Worm (Caenorhabditis elegans): Measurements from ENCODE around the gene T22F7.3.

The T22F7.3 gene

DNA sequence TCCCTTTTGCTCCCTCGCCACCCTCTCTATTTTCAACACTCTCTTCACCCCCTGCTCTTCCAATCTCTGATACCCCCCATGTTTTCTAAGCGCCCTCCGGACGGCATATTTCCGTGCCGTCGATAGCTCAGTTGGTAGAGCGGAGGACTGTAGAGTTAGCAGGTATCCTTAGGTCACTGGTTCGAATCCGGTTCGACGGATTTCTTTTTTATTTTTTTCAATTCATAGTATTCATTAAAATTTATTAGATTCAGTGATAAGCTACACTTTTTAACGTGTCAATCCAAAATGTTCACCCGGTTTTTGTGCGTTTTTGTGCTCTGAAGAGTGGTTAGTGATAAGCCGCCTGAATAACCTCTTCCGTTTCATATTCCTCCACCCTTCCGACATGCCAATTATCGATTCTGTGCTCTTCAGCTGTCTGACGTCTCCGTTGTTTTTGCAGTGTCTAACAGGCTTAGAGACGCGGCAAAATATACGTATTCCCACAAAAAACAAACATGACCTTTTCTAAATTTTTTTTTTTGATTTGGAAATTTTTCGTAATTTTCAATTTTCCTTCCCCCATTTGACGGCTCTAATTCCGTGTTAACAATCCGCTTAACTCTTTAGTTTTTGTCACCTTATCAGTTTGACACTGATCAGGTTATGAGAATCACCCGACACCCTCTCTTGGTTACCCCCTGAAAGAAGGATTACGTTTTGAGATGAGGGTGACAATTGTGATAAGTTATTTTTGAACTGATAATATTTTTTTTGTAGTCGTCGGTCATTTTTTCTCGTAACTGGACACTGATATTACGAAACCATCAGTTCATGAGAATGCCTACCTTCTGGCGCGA, 11.6 kb upstream of the T22F7.3 start (continued):
- peak; percentile 63; the same call in 1 of the 2 replicates for TF ChIP-seq nhr-41 (GFP tag; IDR thresholded peaks at IDR 0.05)
- TF ChIP-seq egl-43 (GFP tag; IDR thresholded peaks at IDR 0.05): peak; percentile 72; the same call in 1 of the 2 replicates
- TF ChIP-seq nhr-48 (tag; optimal IDR thresholded peaks at IDR 0.05): peak; percentile 61
- TF ChIP-seq ces-1 (GFP tag; optimal IDR thresholded peaks at IDR 0.05): no peak
- peak; percentile 39 for TF ChIP-seq nhr-28 (tag; optimal IDR thresholded peaks at IDR 0.05)
- peak; percentile 84 for TF ChIP-seq dmd-6 (GFP tag; IDR thresholded peaks at IDR 0.05)
- no peak for TF ChIP-seq ZK546.5 (tag; optimal IDR thresholded peaks at IDR 0.05)
- no peak for TF ChIP-seq zip-11 (GFP tag; IDR thresholded peaks at IDR 0.05)
- no peak for TF ChIP-seq set-16 (GFP tag; IDR thresholded peaks at IDR 0.05)
- no peak for TF ChIP-seq mdt-29 (GFP tag; IDR thresholded peaks at IDR 0.05)
- TF ChIP-seq mxl-3 (GFP tag; optimal IDR thresholded peaks at IDR 0.05): peak; percentile 11
- no peak for TF ChIP-seq zag-1 (tag; optimal IDR thresholded peaks at IDR 0.05)
- TF ChIP-seq ceh-32 (tag; optimal IDR thresholded peaks at IDR 0.05; ENCODE audit: poor library complexity): no peak
- no peak for TF ChIP-seq dpl-1 (GFP tag; optimal IDR thresholded peaks at IDR 0.05)
- no peak for TF ChIP-seq lin-38 (GFP tag; IDR thresholded peaks at IDR 0.05)
- peak; percentile 16 for TF ChIP-seq ztf-7 (tag; optimal IDR thresholded peaks at IDR 0.05)
- peak; percentile 59; the same call in 1 of the 2 replicates for TF ChIP-seq ceh-20 (GFP tag; IDR thresholded peaks at IDR 0.05)
- TF ChIP-seq mxl-2 (GFP tag; conservative IDR thresholded peaks at IDR 0.05): no peak
- TF ChIP-seq fos-1 (tag; optimal IDR thresholded peaks at IDR 0.05): no peak
- TF ChIP-seq T20F7.1 (GFP tag; optimal IDR thresholded peaks at IDR 0.05): no peak
- no peak for TF ChIP-seq ZK337.2 (GFP tag; IDR thresholded peaks at IDR 0.05)
- TF ChIP-seq Y5F2A.4 (GFP tag; optimal IDR thresholded peaks at IDR 0.05): no peak
- TF ChIP-seq unc-62 (GFP tag; optimal IDR thresholded peaks at IDR 0.05 in 1 of 2): peak in 1 of 2 experiments; percentile 64
- TF ChIP-seq unc-62 (tag; optimal IDR thresholded peaks at IDR 0.05): no peak
- TF ChIP-seq zfp-2 (tag; optimal IDR thresholded peaks at IDR 0.05): no peak
- TF ChIP-seq Y48G9A.11 (GFP tag; IDR thresholded peaks at IDR 0.05): 0 out of 2 replicates have a peak, but pooled peaks have one; percentile 47
- peak; percentile 55 for TF ChIP-seq mes-2 (tag; optimal IDR thresholded peaks at IDR 0.05; ENCODE audit: poor library complexity, severe bottlenecking)
- TF ChIP-seq hif-1 (tag; optimal IDR thresholded peaks at IDR 0.05): no peak
- TF ChIP-seq zip-2 (tag; optimal IDR thresholded peaks at IDR 0.05): no peak
- no peak for TF ChIP-seq F26F4.8 (GFP tag; conservative IDR thresholded peaks at IDR 0.05)
- peak in 1 of 2 experiments; percentile 80 for TF ChIP-seq daf-16 (GFP tag; optimal IDR thresholded peaks at IDR 0.05)
- peak; percentile 60 for TF ChIP-seq daf-16 (tag; optimal IDR thresholded peaks at IDR 0.05)
- TF ChIP-seq dmd-9 (GFP tag; IDR thresholded peaks at IDR 0.05): peak; percentile 54; the same call in 1 of the 2 replicates
- 0 out of 2 replicates have a peak, but pooled peaks have one; percentile 54 for TF ChIP-seq madf-9 (GFP tag; conservative IDR thresholded peaks at IDR 0.05)
- peak; percentile 61 for TF ChIP-seq hmg-1.1 (GFP tag; IDR thresholded peaks at IDR 0.05)
- no peak for TF ChIP-seq nhr-76 (tag; optimal IDR thresholded peaks at IDR 0.05)
- TF ChIP-seq daf-8 (GFP tag; IDR thresholded peaks at IDR 0.05): no peak
- TF ChIP-seq rbr-2 (tag; optimal IDR thresholded peaks at IDR 0.05): no peak
- TF ChIP-seq fkh-10 (GFP tag; optimal IDR thresholded peaks at IDR 0.05): no peak
- TF ChIP-seq snpc-4 (tag; optimal IDR thresholded peaks at IDR 0.05): no peak
- TF ChIP-seq nhr-25 (tag; optimal IDR thresholded peaks at IDR 0.05; ENCODE audit: borderline replicate concordance, insufficient read depth): no peak
- no peak for TF ChIP-seq daf-19 (GFP tag; conservative IDR thresholded peaks at IDR 0.05)
- no peak for TF ChIP-seq ceh-62 (tag; optimal IDR thresholded peaks at IDR 0.05)
- TF ChIP-seq F37D6.2 (tag; optimal IDR thresholded peaks at IDR 0.05): no peak
- no peak for TF ChIP-seq ceh-28 (tag; optimal IDR thresholded peaks at IDR 0.05)
- TF ChIP-seq D1046.2 (GFP tag; IDR thresholded peaks at IDR 0.05): peak; percentile 43; the same call in 1 of the 2 replicates
- no peak for TF ChIP-seq nhr-111 (GFP tag; optimal IDR thresholded peaks at IDR 0.05)
- TF ChIP-seq lin-13 (GFP tag; optimal IDR thresholded peaks at IDR 0.05): no peak
- no peak for TF ChIP-seq snpc-1.2 (GFP tag; IDR thresholded peaks at IDR 0.05)
- no peak for TF ChIP-seq ceh-82 (tag; optimal IDR thresholded peaks at IDR 0.05)

All from whole organism, L4 larva.